Worm (Caenorhabditis elegans): ENCODE results near the gene ssq-3.

DNA sequence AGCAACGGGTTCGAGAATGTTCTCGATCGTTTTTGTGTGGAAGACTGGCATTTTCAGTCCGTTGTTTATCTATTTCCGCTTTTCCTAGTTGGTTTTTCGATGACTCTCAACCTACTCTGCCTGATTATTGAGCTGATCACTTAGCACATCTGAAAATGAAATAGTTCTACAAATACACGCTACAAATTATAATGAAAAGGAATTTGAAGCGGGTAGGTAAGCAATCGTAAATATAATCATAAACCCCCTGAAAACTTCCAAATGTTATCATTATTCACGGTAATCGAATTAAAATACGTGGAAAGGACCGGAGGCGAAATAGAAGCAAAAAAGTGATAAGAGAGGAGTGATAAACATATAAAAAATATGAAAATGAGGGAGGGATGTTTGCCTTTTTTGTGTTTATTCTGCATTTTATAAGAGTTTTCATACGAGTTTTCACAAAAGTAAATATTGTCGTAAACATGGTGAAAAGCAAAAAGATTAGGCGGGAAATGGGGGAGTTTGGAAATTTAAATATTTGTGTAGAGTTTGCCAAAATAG is 17.1 kb upstream of the ssq-3 start, which contains the start of gene deb-1:
- no peak for TF ChIP-seq unc-62 (GFP tag; optimal IDR thresholded peaks at IDR 0.05)
- TF ChIP-seq mab-5 (tag; optimal IDR thresholded peaks at IDR 0.05), result no peak
- no peak for TF ChIP-seq hlh-1 (tag; optimal IDR thresholded peaks at IDR 0.05)
- TF ChIP-seq ceh-83 (GFP tag; optimal IDR thresholded peaks at IDR 0.05), result no peak
- no peak for TF ChIP-seq snpc-4 (tag; optimal IDR thresholded peaks at IDR 0.05)
- no peak for TF ChIP-seq ham-2 (GFP tag; optimal IDR thresholded peaks at IDR 0.05)
- TF ChIP-seq nhr-237 (tag; optimal IDR thresholded peaks at IDR 0.05), result no peak
- TF ChIP-seq zip-8 (tag; optimal IDR thresholded peaks at IDR 0.05), result no peak
- TF ChIP-seq unc-120 (tag; optimal IDR thresholded peaks at IDR 0.05; ENCODE audit: poor library complexity, severe bottlenecking), result no peak
- no peak for TF ChIP-seq mep-1 (tag; optimal IDR thresholded peaks at IDR 0.05)
- no peak for TF ChIP-seq sptf-1 (tag; optimal IDR thresholded peaks at IDR 0.05)
- no peak for TF ChIP-seq ceh-39 (tag; optimal IDR thresholded peaks at IDR 0.05)
- TF ChIP-seq nhr-76 (tag; optimal IDR thresholded peaks at IDR 0.05), result no peak
- no peak for TF ChIP-seq unc-39 (tag; optimal IDR thresholded peaks at IDR 0.05)
